Worm (Caenorhabditis elegans): ENCODE results near the gene lag-1.

DNA sequence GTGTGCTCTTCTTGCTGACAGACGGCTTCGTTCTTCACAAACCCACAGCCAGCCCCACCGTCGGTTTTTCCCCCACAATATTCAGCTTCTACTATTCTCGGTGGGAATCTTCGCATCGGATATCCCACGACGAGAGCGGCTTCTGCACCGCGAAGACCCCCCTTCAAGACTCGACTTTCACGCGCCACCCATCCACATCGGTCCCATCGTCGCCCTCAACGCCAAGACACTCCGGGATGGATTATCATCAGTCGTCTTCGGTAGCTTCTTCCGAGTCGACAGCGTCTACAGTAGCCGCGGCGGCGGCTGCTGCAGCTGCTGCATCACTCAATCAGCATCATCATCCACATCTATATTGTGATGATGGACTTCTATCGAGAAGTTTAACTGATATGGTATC lies 9.2 kb downstream of the lag-1 start:
- no peak for TF ChIP-seq unc-62 (GFP tag; optimal IDR thresholded peaks at IDR 0.05)
- no peak for TF ChIP-seq bed-3 (GFP tag; optimal IDR thresholded peaks at IDR 0.05)
- no peak for TF ChIP-seq blmp-1 (tag; optimal IDR thresholded peaks at IDR 0.05)
- no peak for TF ChIP-seq sem-2 (GFP tag; optimal IDR thresholded peaks at IDR 0.05)
- TF ChIP-seq nhr-12 (tag; optimal IDR thresholded peaks at IDR 0.05) = no peak
- no peak for TF ChIP-seq ztf-11 (tag; optimal IDR thresholded peaks at IDR 0.05)
